Fruit fly (Drosophila melanogaster) whole organism, embryonic: Measurements from ENCODE around the gene Claspin.
A peak's percentile ranks its signal among the peaks of the same experiment; 100 is the strongest.

ENCODE experiments used
- Atf-2 ChIP-seq: fragments of 200-800 bp; sonication (Bioruptor generic); optimal IDR thresholded peaks from 2 replicates; lab custom pipeline; 2016; ENCODE audit warnings: missing biosample characterization, missing genetic modification characterization
- Blimp-1 ChIP-seq: fragments of 200-800 bp; sonication (Bioruptor generic); optimal IDR thresholded peaks from 3 replicates; lab custom pipeline; 2018; ENCODE audit warnings: missing biosample characterization, missing genetic modification characterization, mild to moderate bottlenecking, moderate library complexity, missing genetic modification reagents
- Bteb2 ChIP-seq: fragments of 200-800 bp; sonication (Bioruptor generic); optimal IDR thresholded peaks from 2 replicates; lab custom pipeline; 2016; ENCODE audit warnings: missing biosample characterization, missing genetic modification characterization
- CG10209 ChIP-seq: fragments of 200-800 bp; sonication (Bioruptor generic); optimal IDR thresholded peaks from 3 replicates; lab custom pipeline; 2017; ENCODE audit warnings: missing biosample characterization, mild to moderate bottlenecking, missing genetic modification characterization, missing genetic modification reagents
- CG11695 ChIP-seq: fragments of 200-800 bp; sonication (Bioruptor generic); IDR thresholded peaks from 3 replicates; pipeline ENCODE4 v1.3.6; 2022; ENCODE audit warnings: missing biosample characterization, missing genetic modification characterization
- CG1233 ChIP-seq: fragments of 200-800 bp; sonication (Bioruptor generic); optimal IDR thresholded peaks from 4 replicates; lab custom pipeline; 2018; ENCODE audit warnings: missing biosample characterization, mild to moderate bottlenecking, missing genetic modification characterization
- CG13296 ChIP-seq: fragments of 200-800 bp; sonication (Bioruptor generic); optimal IDR thresholded peaks from 3 replicates; lab custom pipeline; 2018; ENCODE audit warnings: missing biosample characterization, mild to moderate bottlenecking, missing genetic modification characterization
- CG13624 ChIP-seq: fragments of 200-800 bp; sonication (Bioruptor generic); optimal IDR thresholded peaks from 2 replicates; lab custom pipeline; 2016; ENCODE audit warnings: missing biosample characterization, missing genetic modification characterization
- CG13775 ChIP-seq: fragments of 200-800 bp; sonication (Bioruptor generic); optimal IDR thresholded peaks from 3 replicates; lab custom pipeline; 2017; ENCODE audit warnings: missing biosample characterization, mild to moderate bottlenecking, missing genetic modification characterization
- CG15601 ChIP-seq: fragments of 200-800 bp; sonication (Bioruptor generic); optimal IDR thresholded peaks from 3 replicates; lab custom pipeline; 2019; ENCODE audit warnings: missing biosample characterization, mild to moderate bottlenecking, missing genetic modification characterization, moderate library complexity
- CG1603 ChIP-seq: fragments of 200-800 bp; sonication (Bioruptor generic); optimal IDR thresholded peaks from 2 replicates; lab custom pipeline; 2019; ENCODE audit warnings: missing biosample characterization, mild to moderate bottlenecking, missing genetic modification characterization, moderate library complexity
- CG16815 ChIP-seq: fragments of 200-800 bp; sonication (Bioruptor generic); optimal IDR thresholded peaks from 3 replicates; lab custom pipeline; 2017; ENCODE audit warnings: missing biosample characterization, mild to moderate bottlenecking, missing genetic modification characterization
- CG17612 ChIP-seq: fragments of 200-800 bp; sonication (Bioruptor generic); IDR thresholded peaks from 2 replicates; pipeline ENCODE4 v1.3.6; 2022; ENCODE audit warnings: missing biosample characterization, missing genetic modification characterization
- CG17829 ChIP-seq: fragments of 200-800 bp; optimal IDR thresholded peaks from 2 replicates; lab custom pipeline; 2019; ENCODE audit warnings: missing biosample characterization, mild to moderate bottlenecking, missing genetic modification characterization, moderate library complexity
- CG2889 ChIP-seq: fragments of 200-800 bp; sonication (Bioruptor generic); IDR thresholded peaks from 3 replicates; pipeline ENCODE4 v1.3.6; 2022; ENCODE audit warnings: missing biosample characterization, missing genetic modification characterization
- CG4617 ChIP-seq: fragments of 200-800 bp; sonication (Bioruptor generic); optimal IDR thresholded peaks from 3 replicates; lab custom pipeline; 2016; ENCODE audit warnings: missing biosample characterization, missing genetic modification characterization, borderline replicate concordance
- CG5953 ChIP-seq: fragments of 200-800 bp; sonication (Bioruptor generic); IDR thresholded peaks from 2 replicates; pipeline ENCODE4 v1.3.6; 2022; ENCODE audit warnings: missing biosample characterization, missing genetic modification characterization
- CG6791 ChIP-seq: fragments of 200-800 bp; sonication (Bioruptor generic); IDR thresholded peaks from 3 replicates; pipeline ENCODE4 v1.3.6; 2022; ENCODE audit warnings: missing biosample characterization, missing genetic modification characterization; ENCODE audit not compliant: partially characterized antibody
- CG8290 ChIP-seq, 3 experiments: fragments of 200-800 bp; sonication (Bioruptor generic); optimal IDR thresholded peaks; 2 replicates each; lab custom pipeline; 2016 to 2019; ENCODE audit warnings: missing biosample characterization in 3 of 3, missing genetic modification characterization in 3 of 3, mild to moderate bottlenecking in 2 of 3, moderate library complexity in 1 of 3
- CG8359 ChIP-seq: fragments of 200-800 bp; sonication (Bioruptor generic); optimal IDR thresholded peaks from 2 replicates; lab custom pipeline; 2017; ENCODE audit warnings: missing biosample characterization, mild to moderate bottlenecking, missing genetic modification characterization, borderline replicate concordance
- CG9932 ChIP-seq: fragments of 200-800 bp; sonication (Bioruptor generic); IDR thresholded peaks from 2 replicates; pipeline ENCODE4 v1.3.6; 2022; ENCODE audit warnings: missing biosample characterization, missing genetic modification characterization
- Camta ChIP-seq: fragments of 200-800 bp; sonication (Bioruptor generic); optimal IDR thresholded peaks from 2 replicates; lab custom pipeline; 2016; ENCODE audit warnings: missing biosample characterization, missing genetic modification characterization
- Ets65A ChIP-seq: fragments of 200-800 bp; sonication (Bioruptor generic); peaks from one replicate; lab custom pipeline; 2016; ENCODE audit warnings: missing biosample characterization, missing genetic modification characterization
- Fer2 ChIP-seq: fragments of 200-800 bp; sonication (Bioruptor generic); optimal IDR thresholded peaks from 2 replicates; lab custom pipeline; 2018; ENCODE audit warnings: missing biosample characterization, mild to moderate bottlenecking, missing genetic modification characterization, moderate library complexity
- Hey ChIP-seq: fragments of 200-800 bp; sonication (Bioruptor generic); optimal IDR thresholded peaks from 3 replicates; lab custom pipeline; 2018; ENCODE audit warnings: missing biosample characterization, mild to moderate bottlenecking, missing genetic modification characterization
- Hr39 ChIP-seq: fragments of >200 bp; optimal IDR thresholded peaks from 2 replicates; lab custom pipeline; 2017
- Myb ChIP-seq: fragments of 200-800 bp; sonication (Bioruptor generic); optimal IDR thresholded peaks from 2 replicates; lab custom pipeline; 2016; ENCODE audit warnings: missing biosample characterization, missing genetic modification characterization
- NK7.1 ChIP-seq: fragments of 200-800 bp; sonication (Bioruptor generic); optimal IDR thresholded peaks from 3 replicates; lab custom pipeline; 2016; ENCODE audit warnings: missing biosample characterization, missing genetic modification characterization
- Nf-YA ChIP-seq: fragments of 200-800 bp; sonication (Bioruptor generic); IDR thresholded peaks from 2 replicates; pipeline ENCODE4 v1.3.6; 2022; ENCODE audit warnings: missing biosample characterization, missing genetic modification characterization
- Poxn ChIP-seq: fragments of 200-800 bp; sonication (Bioruptor generic); IDR thresholded peaks from 2 replicates; pipeline ENCODE4 v1.3.6; 2022; ENCODE audit warnings: missing biosample characterization, missing genetic modification characterization
- Rfx ChIP-seq: fragments of 200-800 bp; sonication (Bioruptor generic); IDR thresholded peaks from 2 replicates; pipeline ENCODE4 v1.3.6; 2022; ENCODE audit warnings: missing biosample characterization, missing genetic modification characterization
- TFAM ChIP-seq: fragments of 200-800 bp; sonication (Bioruptor generic); optimal IDR thresholded peaks from 2 replicates; lab custom pipeline; 2017; ENCODE audit warnings: missing biosample characterization, missing genetic modification characterization, inconsistent platforms
- ara ChIP-seq: fragments of 200-800 bp; sonication (Bioruptor generic); IDR thresholded peaks from 2 replicates; pipeline ENCODE4 v1.3.6; 2022; ENCODE audit warnings: missing biosample characterization, missing genetic modification characterization
- btn ChIP-seq: fragments of 200-800 bp; sonication (Bioruptor generic); optimal IDR thresholded peaks from 2 replicates; lab custom pipeline; 2016; ENCODE audit warnings: missing biosample characterization, missing genetic modification characterization
- cas ChIP-seq: fragments of 200-800 bp; sonication (Bioruptor generic); IDR thresholded peaks from 2 replicates; pipeline ENCODE4 v1.3.6; 2022; ENCODE audit warnings: missing biosample characterization, missing genetic modification characterization
- cg ChIP-seq: fragments of 200-800 bp; sonication (Bioruptor generic); optimal IDR thresholded peaks from 3 replicates; lab custom pipeline; 2019; ENCODE audit warnings: missing biosample characterization, mild to moderate bottlenecking, missing genetic modification characterization, moderate library complexity
- esg ChIP-seq: fragments of 200-800 bp; sonication (Bioruptor generic); conservative IDR thresholded peaks from 2 replicates; pipeline ENCODE4 v1.3.6; 2022; ENCODE audit warnings: missing biosample characterization, missing genetic modification characterization
- fd64A ChIP-seq: fragments of 200-800 bp; sonication (Bioruptor generic); optimal IDR thresholded peaks from 3 replicates; lab custom pipeline; 2018; ENCODE audit warnings: missing biosample characterization, mild to moderate bottlenecking, missing genetic modification characterization
- fu2 ChIP-seq: fragments of 200-800 bp; sonication (Bioruptor generic); optimal IDR thresholded peaks from 2 replicates; lab custom pipeline; 2016; ENCODE audit warnings: missing biosample characterization, missing genetic modification characterization
- gem ChIP-seq: fragments of 200-800 bp; sonication (Bioruptor generic); optimal IDR thresholded peaks from 2 replicates; lab custom pipeline; 2019; ENCODE audit warnings: missing biosample characterization, mild to moderate bottlenecking, missing genetic modification characterization, moderate library complexity
- ind ChIP-seq: fragments of 200-800 bp; sonication (Bioruptor generic); optimal IDR thresholded peaks from 3 replicates; lab custom pipeline; 2016; ENCODE audit warnings: missing biosample characterization, missing genetic modification characterization
- lab ChIP-seq: fragments of 200-800 bp; sonication (Bioruptor generic); optimal IDR thresholded peaks from 3 replicates; lab custom pipeline; 2017; ENCODE audit warnings: missing biosample characterization, missing genetic modification characterization, mild to moderate bottlenecking, moderate library complexity, missing genetic modification reagents
- maf-S ChIP-seq: fragments of 200-800 bp; sonication (Bioruptor generic); optimal IDR thresholded peaks from 2 replicates; lab custom pipeline; 2016; ENCODE audit warnings: missing biosample characterization, missing genetic modification characterization
- nerfin-2 ChIP-seq: fragments of 200-800 bp; sonication (Bioruptor generic); IDR thresholded peaks from 2 replicates; pipeline ENCODE4 v1.3.6; 2022; ENCODE audit warnings: missing biosample characterization, missing genetic modification characterization; ENCODE audit not compliant: partially characterized antibody
- oc ChIP-seq: fragments of 200-800 bp; sonication (Bioruptor generic); optimal IDR thresholded peaks from 2 replicates; lab custom pipeline; 2018; ENCODE audit warnings: missing biosample characterization, mild to moderate bottlenecking, missing genetic modification characterization, moderate library complexity
- sima ChIP-seq: fragments of 200-800 bp; sonication (Bioruptor generic); optimal IDR thresholded peaks from 2 replicates; lab custom pipeline; 2016; ENCODE audit warnings: missing biosample characterization, missing genetic modification characterization
- tio ChIP-seq: fragments of 200-800 bp; sonication (Bioruptor generic); optimal IDR thresholded peaks from 2 replicates; lab custom pipeline; 2017; ENCODE audit warnings: missing biosample characterization, missing genetic modification characterization, inconsistent platforms
- tll ChIP-seq, 2 experiments: fragments of 200-800 bp in 1 of 2; fragments of >200 bp in 1 of 2; sonication (Bioruptor generic) in 1 of 2; optimal IDR thresholded peaks; 2 replicates each; lab custom pipeline; 2017 to 2019; ENCODE audit warnings: missing biosample characterization in 2 of 2, missing genetic modification characterization in 2 of 2, mild to moderate bottlenecking in 1 of 2, moderate library complexity in 1 of 2
- trh ChIP-seq: fragments of 200-800 bp; sonication (Bioruptor generic); optimal IDR thresholded peaks from 2 replicates; lab custom pipeline; 2016; ENCODE audit warnings: missing biosample characterization, missing genetic modification characterization
- usp ChIP-seq: fragments of >200 bp; optimal IDR thresholded peaks from 2 replicates; lab custom pipeline; 2017; ENCODE audit warnings: missing biosample characterization, missing genetic modification characterization
- zfh2 ChIP-seq: fragments of 200-800 bp; sonication (Bioruptor generic); optimal IDR thresholded peaks from 2 replicates; lab custom pipeline; 2016; ENCODE audit warnings: missing biosample characterization, missing genetic modification characterization

Gene Claspin

dm6 chr3L:4269920-4270319 lies 43.4 kb upstream of the Claspin start (continued):
- peak; percentile 74 for TF ChIP-seq Blimp-1 (GFP tag; lab: Kevin White, UChicago)
- TF ChIP-seq ind (GFP tag; lab: Kevin White, UChicago): peak; percentile 60
- no peak for TF ChIP-seq maf-S (GFP tag; lab: Kevin White, UChicago)
- peak; percentile 6 for TF ChIP-seq CG1603 (tag; lab: Kevin White, UChicago)
- no peak for TF ChIP-seq Camta (GFP tag; lab: Kevin White, UChicago)
- 0 out of 2 replicates have a peak, but pooled peaks have one; percentile 10 for TF ChIP-seq cas
- TF ChIP-seq tll (GFP tag; optimal IDR thresholded peaks at IDR 0.05; lab: Kevin White, UChicago): no peak
- TF ChIP-seq CG13624 (GFP tag; lab: Kevin White, UChicago): no peak
- TF ChIP-seq CG9932: no peak; the same call in 1 of the 2 replicates
- no peak for TF ChIP-seq CG4617 (GFP tag; lab: Kevin White, UChicago)
- no peak for TF ChIP-seq Poxn (GFP tag; lab: Robert Waterston, UW)
- TF ChIP-seq CG5953 (GFP tag; lab: Robert Waterston, UW): peak; percentile 53; the same call in 1 of the 2 replicates
- 0 out of 3 replicates have a peak, but pooled peaks have one; percentile 15 for TF ChIP-seq CG6791
- TF ChIP-seq CG8359 (GFP tag; lab: Kevin White, UChicago): peak; percentile 15
- TF ChIP-seq btn: no peak
- TF ChIP-seq cg (GFP tag; lab: Kevin White, UChicago): no peak
- TF ChIP-seq Hey (tag; lab: Kevin White, UChicago): no peak
- no peak for TF ChIP-seq usp (GFP tag; lab: Kevin White, UChicago)
- TF ChIP-seq CG13775 (GFP tag; lab: Kevin White, UChicago): peak; percentile 38
- no peak for TF ChIP-seq Hr39 (lab: Kevin White, UChicago)
- peak; percentile 77 for TF ChIP-seq lab (GFP tag; lab: Kevin White, UChicago)
- peak; percentile 59; the same call in 1 of the 2 replicates for TF ChIP-seq Rfx (GFP tag; lab: Robert Waterston, UW)
- peak; percentile 16 for TF ChIP-seq Fer2 (tag; lab: Kevin White, UChicago)
- TF ChIP-seq Bteb2 (GFP tag; lab: Kevin White, UChicago): no peak
- no peak for TF ChIP-seq fd64A (GFP tag; lab: Kevin White, UChicago)
- TF ChIP-seq CG8290 (GFP tag; optimal IDR thresholded peaks at IDR 0.05; lab: Kevin White, UChicago): peak; percentile 11
- TF ChIP-seq CG8290 (tag; optimal IDR thresholded peaks at IDR 0.05; lab: Kevin White, UChicago): no peak
- no peak for TF ChIP-seq NK7.1
- no peak for TF ChIP-seq Ets65A
- TF ChIP-seq CG17829 (tag; lab: Kevin White, UChicago): peak; percentile 81
- no peak for TF ChIP-seq trh (GFP tag; lab: Kevin White, UChicago)
- TF ChIP-seq CG1233 (GFP tag; lab: Kevin White, UChicago): peak; percentile 76
- TF ChIP-seq CG16815 (GFP tag; lab: Kevin White, UChicago): peak; percentile 31
- no peak for TF ChIP-seq nerfin-2 (GFP tag; lab: Robert Waterston, UW)
- no peak for TF ChIP-seq Atf-2
- TF ChIP-seq CG17612 (GFP tag; lab: Robert Waterston, UW): no peak
- 0 out of 3 replicates have a peak, but pooled peaks have one; percentile 31 for TF ChIP-seq CG2889
- peak; percentile 74 for TF ChIP-seq oc (tag; lab: Kevin White, UChicago)
- TF ChIP-seq TFAM: no peak
- TF ChIP-seq CG13296: peak; percentile 74
- no peak for TF ChIP-seq Myb
- peak; percentile 78 for TF ChIP-seq CG11695 (GFP tag; lab: Robert Waterston, UW)
- peak; percentile 27 for TF ChIP-seq tio (GFP tag; lab: Kevin White, UChicago)
- TF ChIP-seq ara: peak; percentile 75
- TF ChIP-seq fu2 (GFP tag; lab: Kevin White, UChicago): no peak
- peak; percentile 15; the same call in 1 of the 2 replicates for TF ChIP-seq Nf-YA (GFP tag; lab: Robert Waterston, UW)
- TF ChIP-seq CG15601: peak; percentile 74
- peak; percentile 66 for TF ChIP-seq CG10209 (GFP tag; lab: Kevin White, UChicago)
- TF ChIP-seq zfh2: no peak
- TF ChIP-seq sima (GFP tag; lab: Kevin White, UChicago): no peak
- peak; percentile 65 for TF ChIP-seq esg (GFP tag; lab: Robert Waterston, UW)
- TF ChIP-seq gem (tag; lab: Kevin White, UChicago): peak; percentile 84
